Fruit fly (Drosophila melanogaster): ENCODE measurements around the gene Srrm234.

Gene Srrm234

DNA sequence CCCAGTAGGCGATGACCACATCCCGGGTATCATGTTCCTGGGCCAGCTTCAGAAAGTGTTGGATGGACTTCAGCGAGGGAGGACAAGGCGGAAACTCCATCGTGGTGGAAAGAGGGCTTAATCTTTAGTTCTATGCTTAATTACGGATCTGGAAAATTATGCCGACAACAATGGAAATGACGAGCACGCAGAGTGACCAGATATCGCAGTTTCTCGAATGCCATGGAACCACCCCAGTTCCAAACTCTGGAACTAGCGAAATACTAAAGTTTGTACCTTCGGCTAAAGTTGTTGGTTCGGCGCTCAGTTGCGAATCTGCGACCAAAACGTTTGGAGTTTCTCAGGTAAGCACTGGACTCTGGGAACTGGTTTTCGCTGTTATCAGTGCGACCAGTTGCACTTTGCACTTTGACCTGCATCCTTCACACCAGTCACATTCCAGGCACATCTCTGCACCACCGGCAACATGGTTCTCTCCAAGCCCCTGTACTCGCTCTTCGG lies 12.1 kb downstream of the Srrm234 start, which contains the start of the genes CG7970 and Vta1:
Gene CG7970 (plus strand): TSS at position 51 of the 501 bp plus-strand sequence.
Gene Vta1 (minus strand): TSS at position 201 of the 501 bp plus-strand sequence.
- TF ChIP-seq ttk (optimal IDR thresholded peaks at IDR 0.05) (no peak), Myc (optimal IDR thresholded peaks at IDR 0.05) (no peak), Sin3A (optimal IDR thresholded peaks at IDR 0.05) (no peak), psq (optimal IDR thresholded peaks at IDR 0.05) (no peak), h (optimal IDR thresholded peaks at IDR 0.05) (no peak), insv (optimal IDR thresholded peaks at IDR 0.05) (no peak)

dm6 chr3L:1649363-1649762 lies 15.5 kb downstream of the Srrm234 start:
- TF ChIP-seq insv (optimal IDR thresholded peaks at IDR 0.05) (no peak), h (optimal IDR thresholded peaks at IDR 0.05) (no peak), Myc (optimal IDR thresholded peaks at IDR 0.05) (no peak), Sin3A (optimal IDR thresholded peaks at IDR 0.05) (no peak), psq (optimal IDR thresholded peaks at IDR 0.05) (no peak), ttk (optimal IDR thresholded peaks at IDR 0.05) (no peak)

dm6 chr3L:1648690-1649355 lies 16.0 kb downstream of the Srrm234 start, which contains the start of gene CG13920:
Gene CG13920 (plus strand): TSS chr3L:1648944.
- TF ChIP-seq Myc (optimal IDR thresholded peaks at IDR 0.05), result no peak

DNA sequence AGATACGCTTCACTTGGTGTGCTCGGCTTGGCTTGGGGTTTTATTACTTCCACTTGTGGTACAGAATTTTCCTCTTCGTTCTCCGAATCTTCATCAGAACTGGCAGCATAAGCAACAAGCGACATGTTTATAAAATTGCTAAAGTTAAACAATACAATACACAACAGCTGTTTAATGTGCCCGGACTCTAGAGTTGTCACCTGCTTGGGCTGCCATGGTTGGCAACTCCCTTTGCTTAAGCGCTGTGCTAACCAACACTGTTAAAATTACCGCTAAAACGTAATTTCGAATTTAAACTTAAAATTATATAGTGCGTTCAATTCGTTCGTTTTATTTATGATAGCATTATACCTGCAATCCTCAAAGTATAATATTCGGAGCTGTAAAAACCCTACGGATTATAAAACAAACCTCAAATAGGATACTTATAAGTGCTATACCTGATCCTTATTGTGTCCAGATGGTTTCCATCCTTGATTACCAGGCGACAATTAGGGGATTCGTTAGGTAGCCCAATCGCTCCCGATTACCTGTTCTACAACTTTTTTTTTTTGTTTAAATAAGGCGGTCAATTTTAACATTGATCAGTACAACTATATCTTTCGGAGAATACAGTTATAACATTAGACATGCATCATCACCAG lies 17.5 kb downstream of the Srrm234 start, which contains the start of the genes CG17249 and Bro:
Gene CG17249 (minus strand): TSS at position 189 of the 644 bp plus-strand sequence.
Gene Bro (plus strand): TSS at position 594 of the 644 bp plus-strand sequence.
- TF ChIP-seq h (optimal IDR thresholded peaks at IDR 0.05), result no peak
- no peak for TF ChIP-seq ttk (optimal IDR thresholded peaks at IDR 0.05)
- TF ChIP-seq insv (optimal IDR thresholded peaks at IDR 0.05), result no peak
- TF ChIP-seq psq (optimal IDR thresholded peaks at IDR 0.05), result no peak

DNA sequence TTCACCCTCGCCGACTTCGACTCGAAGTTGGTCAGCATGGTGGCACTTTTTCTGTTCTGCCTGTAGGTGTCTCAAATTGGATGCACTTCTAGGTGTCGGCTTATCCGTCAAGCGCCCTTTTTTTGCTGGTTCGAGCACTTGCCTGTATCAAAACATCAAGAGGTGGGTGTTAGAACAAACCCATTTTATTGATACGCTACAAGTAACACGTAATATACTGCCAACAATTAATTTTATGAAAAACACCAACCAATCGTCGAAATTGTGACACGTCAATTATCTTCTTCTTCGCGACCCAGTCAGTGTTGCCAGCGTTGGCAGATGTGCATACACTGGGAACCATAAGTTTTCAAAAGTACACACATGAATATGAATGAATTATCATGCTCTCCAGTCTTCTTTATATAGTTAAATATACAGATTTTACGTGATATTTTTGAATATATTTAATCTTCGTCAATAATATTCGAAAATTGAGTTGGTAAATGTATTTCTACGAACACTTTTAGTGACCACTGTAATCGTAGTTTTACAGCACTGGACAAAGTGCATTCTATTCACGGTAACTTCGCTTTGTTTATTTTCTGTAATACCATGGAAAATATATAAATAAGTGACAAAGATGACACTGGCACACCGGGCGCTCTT lies 19.8 kb downstream of the Srrm234 start, which contains the start of the genes alphaCOP and CG13919:
Gene alphaCOP (minus strand): TSS at position 280 of the 648 bp plus-strand sequence.
Gene CG13919 (plus strand): TSS at position 548 of the 648 bp plus-strand sequence.
- TF ChIP-seq h (optimal IDR thresholded peaks at IDR 0.05) (no peak), psq (optimal IDR thresholded peaks at IDR 0.05) (no peak), Myc (optimal IDR thresholded peaks at IDR 0.05) (no peak), Sin3A (optimal IDR thresholded peaks at IDR 0.05) (no peak), insv (optimal IDR thresholded peaks at IDR 0.05) (no peak), ttk (optimal IDR thresholded peaks at IDR 0.05) (no peak)

- TF ChIP-seq Myc (optimal IDR thresholded peaks at IDR 0.05) (no peak), Sin3A (optimal IDR thresholded peaks at IDR 0.05) (no peak), insv (optimal IDR thresholded peaks at IDR 0.05) (no peak), psq (optimal IDR thresholded peaks at IDR 0.05) (no peak), ttk (optimal IDR thresholded peaks at IDR 0.05) (no peak), h (optimal IDR thresholded peaks at IDR 0.05) (no peak)
Observed at dm6 chr3L:1639185-1639812, 25.6 kb downstream of the Srrm234 start, which contains the start of the genes Mettl2 and Bgb. Gene Mettl2 (minus strand): TSS chr3L:1639235. Gene Bgb (plus strand): TSS chr3L:1639711.

DNA sequence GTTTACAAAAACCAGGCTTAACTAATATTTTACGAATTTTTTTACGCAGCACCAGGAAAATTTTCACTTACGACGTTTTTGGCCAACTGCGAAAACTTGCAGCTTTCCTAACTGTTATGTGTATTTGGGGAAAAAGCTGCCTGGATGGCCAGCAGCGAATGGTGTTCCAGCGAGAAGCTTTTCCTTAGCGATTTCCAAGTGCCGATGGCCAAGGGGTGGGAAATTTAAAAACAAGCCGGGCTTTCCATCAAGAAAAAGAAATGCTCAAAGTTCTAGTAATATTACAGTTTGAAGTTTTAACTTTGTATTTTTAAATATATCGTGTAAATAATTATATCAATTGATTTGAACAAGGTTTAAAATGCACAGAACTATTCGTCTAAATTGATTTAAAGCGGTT lies 27.2 kb downstream of the Srrm234 start, which contains the start of gene nSyb:
Gene nSyb (minus strand): TSS at position 101 of the 400 bp plus-strand sequence.
- TF ChIP-seq h (optimal IDR thresholded peaks at IDR 0.05), result no peak
- TF ChIP-seq psq (optimal IDR thresholded peaks at IDR 0.05), result no peak
- TF ChIP-seq ttk (optimal IDR thresholded peaks at IDR 0.05), result no peak
- no peak for TF ChIP-seq Myc (optimal IDR thresholded peaks at IDR 0.05)
- no peak for TF ChIP-seq Sin3A (optimal IDR thresholded peaks at IDR 0.05)
- TF ChIP-seq insv (optimal IDR thresholded peaks at IDR 0.05), result no peak

DNA sequence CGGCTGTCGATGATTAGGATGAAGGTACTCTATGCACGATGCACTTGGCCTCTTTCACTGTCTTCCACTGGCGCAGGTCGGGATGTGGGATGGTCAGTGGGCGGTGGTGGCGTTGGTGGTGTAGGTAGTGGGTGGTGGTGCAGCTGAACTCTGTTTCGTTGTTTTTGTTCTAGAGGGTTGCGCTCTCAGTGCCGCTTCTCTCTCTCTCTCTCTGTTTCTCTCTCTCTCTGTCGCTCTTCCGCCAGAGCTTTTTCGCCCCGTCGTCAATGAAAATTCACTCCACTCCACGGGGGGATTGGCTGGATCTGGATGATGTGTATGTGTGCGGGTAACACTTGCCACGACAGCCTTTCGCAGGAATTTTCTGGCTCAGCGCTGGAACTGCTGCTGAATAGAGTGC lies 28.0 kb downstream of the Srrm234 start:
- TF ChIP-seq ttk (optimal IDR thresholded peaks at IDR 0.05), result no peak
- TF ChIP-seq h (optimal IDR thresholded peaks at IDR 0.05), result no peak
- TF ChIP-seq psq (optimal IDR thresholded peaks at IDR 0.05), result no peak
- no peak for TF ChIP-seq insv (optimal IDR thresholded peaks at IDR 0.05)
- TF ChIP-seq Sin3A (optimal IDR thresholded peaks at IDR 0.05), result no peak
- TF ChIP-seq Myc (optimal IDR thresholded peaks at IDR 0.05), result no peak

DNA sequence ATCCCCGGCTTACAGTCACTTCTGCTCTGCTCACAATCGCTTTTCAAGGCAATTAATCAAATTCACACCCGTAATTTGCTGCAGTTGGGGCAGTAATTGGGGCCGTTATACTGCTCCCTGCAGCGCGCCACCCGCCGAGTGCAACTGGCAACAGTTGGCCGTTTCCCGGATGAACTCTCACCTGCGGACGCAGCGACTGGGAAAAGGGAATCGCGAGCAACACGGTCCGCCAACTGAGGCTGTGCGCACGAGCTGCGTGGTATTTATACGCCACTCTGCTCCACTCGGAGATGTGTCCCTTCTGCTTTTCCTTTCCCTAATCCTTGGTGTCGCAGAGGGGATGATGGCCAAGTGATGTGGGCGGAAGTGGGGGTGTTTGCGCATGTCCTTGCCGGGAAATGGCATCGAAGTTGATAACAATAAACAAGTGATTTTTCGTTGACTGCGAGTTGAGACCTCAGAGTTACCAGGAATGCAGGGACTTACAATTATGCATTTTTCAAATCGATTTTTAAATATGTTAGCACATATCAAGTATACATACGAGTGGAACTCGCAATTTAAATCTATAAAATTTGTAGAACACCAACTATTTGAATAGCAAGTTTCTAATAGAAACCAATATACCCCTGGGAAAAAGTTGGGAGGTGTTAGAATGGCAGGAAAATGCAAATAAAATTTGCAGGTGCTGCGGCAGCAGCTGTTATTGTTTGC lies 35.6 kb downstream of the Srrm234 start, which contains the start of gene GC:
Gene GC (minus strand): TSS at position 238 of the 714 bp plus-strand sequence.
- no peak for TF ChIP-seq Myc (optimal IDR thresholded peaks at IDR 0.05)
- no peak for TF ChIP-seq Sin3A (optimal IDR thresholded peaks at IDR 0.05)
- TF ChIP-seq ttk (optimal IDR thresholded peaks at IDR 0.05), result no peak
- no peak for TF ChIP-seq h (optimal IDR thresholded peaks at IDR 0.05)
- TF ChIP-seq insv (optimal IDR thresholded peaks at IDR 0.05), result no peak
- no peak for TF ChIP-seq psq (optimal IDR thresholded peaks at IDR 0.05)

dm6 chr3L:1628176-1628866 lies 36.5 kb downstream of the Srrm234 start, which contains the start of gene CG13928:
Gene CG13928 (minus strand): TSS chr3L:1628377.
- TF ChIP-seq insv (optimal IDR thresholded peaks at IDR 0.05) (no peak), Sin3A (optimal IDR thresholded peaks at IDR 0.05) (no peak), h (optimal IDR thresholded peaks at IDR 0.05) (no peak), psq (optimal IDR thresholded peaks at IDR 0.05) (no peak)

Measured in Kc167 (cell line).